Fruit fly (Drosophila melanogaster) whole organism: ENCODE measurements around the gene CG7130.

ENCODE experiments used
- CG8478 ChIP-seq: fragments of >200 bp; optimal IDR thresholded peaks from 2 replicates; lab custom pipeline; 2018; ENCODE audit warnings: inconsistent platforms
- Dll ChIP-seq: fragments of >200 bp; optimal IDR thresholded peaks from 2 replicates; lab custom pipeline; 2017
- EcR ChIP-seq, 2 experiments: fragments of >200 bp; optimal IDR thresholded peaks; 2 replicates each; lab custom pipeline; 2017; ENCODE audit warnings: missing biosample characterization in 2 of 2, missing genetic modification characterization in 2 of 2, missing genetic modification reagents in 2 of 2
- psq ChIP-seq: fragments of >200 bp; optimal IDR thresholded peaks from 2 replicates; lab custom pipeline; 2017

DNA sequence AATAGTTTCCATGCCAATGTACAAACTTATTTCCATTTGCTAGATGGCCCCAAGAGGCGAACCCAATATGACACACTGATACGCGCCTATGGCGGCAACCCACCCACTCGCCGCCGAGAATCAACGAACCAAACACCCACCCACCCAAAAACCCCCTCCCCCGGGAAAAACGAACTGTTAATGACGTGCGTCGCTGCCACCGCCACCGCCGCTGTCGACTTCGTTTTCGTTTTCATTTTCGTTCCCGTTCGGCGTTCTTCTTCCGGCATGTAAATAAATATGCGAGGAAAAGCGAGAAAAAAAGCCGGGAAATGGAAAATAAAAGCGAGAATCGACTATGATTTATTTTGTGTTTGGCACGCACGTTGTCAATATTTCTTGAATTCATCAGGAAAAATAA, 24.4 kb downstream of the CG7130 start:
- TF ChIP-seq EcR (GFP tag; optimal IDR thresholded peaks at IDR 0.05; lab: Kevin White, UChicago) (no peak), Dll (lab: Kevin White, UChicago) (no peak), CG8478 (lab: Kevin White, UChicago) (no peak), psq (no peak)
